Fruit fly (Drosophila melanogaster) whole organism, embryonic: ENCODE data around the gene CG33654.

Experiments
- Bteb2 ChIP-seq: fragments of 200-800 bp; sonication (Bioruptor generic); optimal IDR thresholded peaks from 2 replicates; lab custom pipeline; 2016; ENCODE audit warnings: missing biosample characterization, missing genetic modification characterization
- CG11723 ChIP-seq: fragments of 200-800 bp; sonication (Bioruptor generic); optimal IDR thresholded peaks from 2 replicates; lab custom pipeline; 2017; ENCODE audit warnings: missing biosample characterization, mild to moderate bottlenecking, missing genetic modification characterization
- CG12942 ChIP-seq: fragments of 200-800 bp; sonication (Bioruptor generic); optimal IDR thresholded peaks from 3 replicates; lab custom pipeline; 2016; ENCODE audit warnings: missing biosample characterization, missing genetic modification characterization
- CG15479 ChIP-seq: fragments of 200-800 bp; sonication (Bioruptor generic); optimal IDR thresholded peaks from 3 replicates; lab custom pipeline; 2019; ENCODE audit warnings: missing biosample characterization, mild to moderate bottlenecking, missing genetic modification characterization, moderate library complexity
- CG15601 ChIP-seq: fragments of 200-800 bp; sonication (Bioruptor generic); optimal IDR thresholded peaks from 3 replicates; lab custom pipeline; 2019; ENCODE audit warnings: missing biosample characterization, mild to moderate bottlenecking, missing genetic modification characterization, moderate library complexity
- CG16779 ChIP-seq: fragments of 200-800 bp; sonication (Bioruptor generic); IDR thresholded peaks from 2 replicates; pipeline ENCODE4 v1.3.6; 2022; ENCODE audit warnings: missing biosample characterization, missing genetic modification characterization
- CG17328 ChIP-seq: fragments of 200-800 bp; sonication (Bioruptor generic); IDR thresholded peaks from 2 replicates; pipeline ENCODE4 v1.3.6; 2022; ENCODE audit warnings: missing biosample characterization, missing genetic modification characterization
- CG1792 ChIP-seq: fragments of 200-800 bp; sonication (Bioruptor generic); optimal IDR thresholded peaks from 2 replicates; lab custom pipeline; 2016; ENCODE audit warnings: missing biosample characterization, missing genetic modification characterization
- CG18619 ChIP-seq: fragments of 200-800 bp; sonication (Bioruptor generic); optimal IDR thresholded peaks from 3 replicates; lab custom pipeline; 2017; ENCODE audit warnings: missing biosample characterization, mild to moderate bottlenecking, missing genetic modification characterization
- CG2129 ChIP-seq: fragments of 200-800 bp; sonication (Bioruptor generic); IDR thresholded peaks from 2 replicates; pipeline ENCODE4 v1.3.6; 2022; ENCODE audit warnings: missing biosample characterization, missing genetic modification characterization; ENCODE audit not compliant: partially characterized antibody
- CG2678 ChIP-seq: fragments of 200-800 bp; sonication (Bioruptor generic); optimal IDR thresholded peaks from 3 replicates; lab custom pipeline; 2019; ENCODE audit warnings: missing biosample characterization, mild to moderate bottlenecking, missing genetic modification characterization, moderate library complexity
- CG30020 ChIP-seq: fragments of 200-800 bp; optimal IDR thresholded peaks from 2 replicates; lab custom pipeline; 2019; ENCODE audit warnings: missing biosample characterization, mild to moderate bottlenecking, missing genetic modification characterization, moderate library complexity
- CG3407 ChIP-seq: fragments of 200-800 bp; sonication (Bioruptor generic); optimal IDR thresholded peaks from 2 replicates; lab custom pipeline; 2018; ENCODE audit warnings: missing biosample characterization, mild to moderate bottlenecking, missing genetic modification characterization
- CG3995 ChIP-seq: fragments of 200-800 bp; sonication (Bioruptor generic); optimal IDR thresholded peaks from 3 replicates; lab custom pipeline; 2016; ENCODE audit warnings: missing biosample characterization, missing genetic modification characterization
- CG42726 ChIP-seq: fragments of 200-800 bp; sonication (Bioruptor generic); IDR thresholded peaks from 2 replicates; pipeline ENCODE4 v1.3.6; 2022; ENCODE audit warnings: missing biosample characterization, missing genetic modification characterization; ENCODE audit not compliant: partially characterized antibody
- CG4360 ChIP-seq: fragments of 200-800 bp; sonication (Bioruptor generic); IDR thresholded peaks from 2 replicates; pipeline ENCODE4 v1.3.6; 2022; ENCODE audit warnings: missing biosample characterization, missing genetic modification characterization
- CG43689 ChIP-seq: fragments of 200-800 bp; sonication (Bioruptor generic); IDR thresholded peaks from 2 replicates; pipeline ENCODE4 v1.3.6; 2022; ENCODE audit warnings: missing biosample characterization, missing genetic modification characterization
- CG5245 ChIP-seq: fragments of 200-800 bp; sonication (Bioruptor generic); optimal IDR thresholded peaks from 3 replicates; lab custom pipeline; 2016; ENCODE audit warnings: missing biosample characterization, missing genetic modification characterization
- CG8359 ChIP-seq: fragments of 200-800 bp; sonication (Bioruptor generic); optimal IDR thresholded peaks from 2 replicates; lab custom pipeline; 2017; ENCODE audit warnings: missing biosample characterization, mild to moderate bottlenecking, missing genetic modification characterization, borderline replicate concordance
- CG8765 ChIP-seq: fragments of 200-800 bp; sonication (Bioruptor generic); IDR thresholded peaks from 2 replicates; pipeline ENCODE4 v1.3.6; 2022; ENCODE audit warnings: missing biosample characterization, missing genetic modification characterization
- CG8924 ChIP-seq: fragments of 200-800 bp; optimal IDR thresholded peaks from 3 replicates; lab custom pipeline; 2019; ENCODE audit warnings: missing biosample characterization, mild to moderate bottlenecking, missing genetic modification characterization, moderate library complexity
- CG9437 ChIP-seq: fragments of 200-800 bp; sonication (Bioruptor generic); optimal IDR thresholded peaks from 2 replicates; lab custom pipeline; 2018; ENCODE audit warnings: missing biosample characterization, mild to moderate bottlenecking, missing genetic modification characterization
- Dad ChIP-seq: fragments of 200-800 bp; sonication (Bioruptor generic); optimal IDR thresholded peaks from 3 replicates; lab custom pipeline; 2016; ENCODE audit warnings: missing biosample characterization, missing genetic modification characterization
- Dfd ChIP-seq, 2 experiments: fragments of >200 bp; optimal IDR thresholded peaks; 2 replicates each; lab custom pipeline; 2017; ENCODE audit warnings: missing biosample characterization in 2 of 2, missing genetic modification characterization in 2 of 2
- Dip2 ChIP-seq: fragments of 200-800 bp; sonication (Bioruptor generic); IDR thresholded peaks from 2 replicates; pipeline ENCODE4 v1.3.6; 2022; ENCODE audit warnings: missing biosample characterization, missing genetic modification characterization
- E2f2 ChIP-seq: fragments of 200-800 bp; sonication (Bioruptor generic); IDR thresholded peaks from 2 replicates; pipeline ENCODE4 v1.3.6; 2022; ENCODE audit warnings: missing biosample characterization, missing genetic modification characterization
- GATAe ChIP-seq: fragments of 200-800 bp; sonication (Bioruptor generic); conservative IDR thresholded peaks from 2 replicates; pipeline ENCODE4 v1.3.6; 2022; ENCODE audit warnings: missing biosample characterization, missing genetic modification characterization
- HmgD ChIP-seq: fragments of 200-800 bp; sonication (Bioruptor generic); optimal IDR thresholded peaks from 3 replicates; lab custom pipeline; 2016; ENCODE audit warnings: missing biosample characterization, missing genetic modification characterization
- Hmx ChIP-seq: fragments of 200-800 bp; sonication (Bioruptor generic); optimal IDR thresholded peaks from 2 replicates; lab custom pipeline; 2016; ENCODE audit warnings: missing biosample characterization, missing genetic modification characterization
- Hsf ChIP-seq: fragments of 200-800 bp; sonication (Bioruptor generic); optimal IDR thresholded peaks from 3 replicates; lab custom pipeline; 2016; ENCODE audit warnings: missing biosample characterization, missing genetic modification characterization
- Myb ChIP-seq: fragments of 200-800 bp; sonication (Bioruptor generic); optimal IDR thresholded peaks from 2 replicates; lab custom pipeline; 2016; ENCODE audit warnings: missing biosample characterization, missing genetic modification characterization
- NFAT ChIP-seq: fragments of 200-800 bp; sonication (Bioruptor generic); IDR thresholded peaks from 2 replicates; pipeline ENCODE4 v1.3.6; 2022; ENCODE audit warnings: missing biosample characterization, missing genetic modification characterization
- Nf-YA ChIP-seq: fragments of 200-800 bp; sonication (Bioruptor generic); IDR thresholded peaks from 2 replicates; pipeline ENCODE4 v1.3.6; 2022; ENCODE audit warnings: missing biosample characterization, missing genetic modification characterization
- Ravus ChIP-seq: fragments of 200-800 bp; sonication (Bioruptor generic); IDR thresholded peaks from 2 replicates; pipeline ENCODE4 v1.3.6; 2022; ENCODE audit warnings: missing biosample characterization, missing genetic modification characterization
- Tbp ChIP-seq: fragments of >200 bp; optimal IDR thresholded peaks from 2 replicates; lab custom pipeline; 2018; ENCODE audit warnings: missing biosample characterization, missing genetic modification characterization
- cg ChIP-seq: fragments of 200-800 bp; sonication (Bioruptor generic); optimal IDR thresholded peaks from 3 replicates; lab custom pipeline; 2019; ENCODE audit warnings: missing biosample characterization, mild to moderate bottlenecking, missing genetic modification characterization, moderate library complexity
- chif ChIP-seq, 2 experiments: fragments of 200-800 bp; sonication (Bioruptor generic); optimal IDR thresholded peaks; 3 replicates each; lab custom pipeline; 2016; ENCODE audit warnings: missing biosample characterization in 2 of 2, missing genetic modification characterization in 2 of 2
- gem ChIP-seq: fragments of 200-800 bp; sonication (Bioruptor generic); optimal IDR thresholded peaks from 2 replicates; lab custom pipeline; 2019; ENCODE audit warnings: missing biosample characterization, mild to moderate bottlenecking, missing genetic modification characterization, moderate library complexity
- hbn ChIP-seq: fragments of 200-800 bp; sonication (Bioruptor generic); IDR thresholded peaks from 2 replicates; pipeline ENCODE4 v1.3.6; 2022; ENCODE audit warnings: missing biosample characterization, missing genetic modification characterization; ENCODE audit not compliant: partially characterized antibody
- ken ChIP-seq: fragments of 200-800 bp; sonication (Bioruptor generic); IDR thresholded peaks from 3 replicates; pipeline ENCODE4 v1.3.6; 2022; ENCODE audit warnings: missing biosample characterization, missing genetic modification characterization
- klu ChIP-seq: fragments of 200-800 bp; sonication (Bioruptor generic); IDR thresholded peaks from 2 replicates; pipeline ENCODE4 v1.3.6; 2022; ENCODE audit warnings: missing biosample characterization, missing genetic modification characterization
- lbe ChIP-seq: fragments of 200-800 bp; sonication (Bioruptor generic); optimal IDR thresholded peaks from 2 replicates; lab custom pipeline; 2016; ENCODE audit warnings: missing biosample characterization, mild to moderate bottlenecking, missing genetic modification characterization
- maf-S ChIP-seq: fragments of 200-800 bp; sonication (Bioruptor generic); optimal IDR thresholded peaks from 2 replicates; lab custom pipeline; 2016; ENCODE audit warnings: missing biosample characterization, missing genetic modification characterization
- odd ChIP-seq: fragments of 200-800 bp; sonication (Bioruptor generic); optimal IDR thresholded peaks from 2 replicates; lab custom pipeline; 2017; ENCODE audit warnings: missing biosample characterization, mild to moderate bottlenecking, missing genetic modification characterization
- p53 ChIP-seq: fragments of 200-800 bp; sonication (Bioruptor generic); optimal IDR thresholded peaks from 2 replicates; lab custom pipeline; 2016; ENCODE audit warnings: missing biosample characterization, missing genetic modification characterization
- pho ChIP-seq: fragments of 200-800 bp; sonication (Bioruptor generic); optimal IDR thresholded peaks from 2 replicates; lab custom pipeline; 2016; ENCODE audit warnings: missing biosample characterization, missing genetic modification characterization
- sim ChIP-seq: fragments of 200-800 bp; sonication (Bioruptor generic); IDR thresholded peaks from 2 replicates; pipeline ENCODE4 v1.3.6; 2022; ENCODE audit warnings: missing biosample characterization, missing genetic modification characterization
- sima ChIP-seq: fragments of 200-800 bp; sonication (Bioruptor generic); optimal IDR thresholded peaks from 2 replicates; lab custom pipeline; 2016; ENCODE audit warnings: missing biosample characterization, missing genetic modification characterization
- sna ChIP-seq: fragments of 200-800 bp; sonication (Bioruptor generic); IDR thresholded peaks from 2 replicates; pipeline ENCODE4 v1.3.6; 2022; ENCODE audit warnings: missing biosample characterization, missing genetic modification characterization; ENCODE audit not compliant: partially characterized antibody
- tna ChIP-seq: fragments of 200-800 bp; sonication (Bioruptor generic); IDR thresholded peaks from 2 replicates; pipeline ENCODE4 v1.3.6; 2022; ENCODE audit warnings: missing biosample characterization, missing genetic modification characterization; ENCODE audit not compliant: partially characterized antibody
- trh ChIP-seq: fragments of 200-800 bp; sonication (Bioruptor generic); optimal IDR thresholded peaks from 2 replicates; lab custom pipeline; 2016; ENCODE audit warnings: missing biosample characterization, missing genetic modification characterization
- unpg ChIP-seq: fragments of 200-800 bp; sonication (Bioruptor generic); optimal IDR thresholded peaks from 3 replicates; lab custom pipeline; 2018; ENCODE audit warnings: missing biosample characterization, mild to moderate bottlenecking, missing genetic modification characterization, moderate library complexity
- vfl ChIP-seq: fragments of 200-800 bp; sonication (Bioruptor generic); optimal IDR thresholded peaks from 2 replicates; lab custom pipeline; 2016; ENCODE audit warnings: missing biosample characterization, missing genetic modification characterization

CG33654 gene

dm6 chr3R:9600558-9600959, 17.5 kb upstream of the CG33654 start (continued):
- TF ChIP-seq CG2678 (tag; lab: Kevin White, UChicago) (peak; percentile 86), HmgD (GFP tag; lab: Kevin White, UChicago) (no peak), CG9437 (peak; percentile 12), CG30020 (tag; lab: Kevin White, UChicago) (no peak), NFAT (GFP tag; lab: Robert Waterston, UW) (peak; percentile 40; the same call in 1 of the 2 replicates), CG17328 (GFP tag; lab: Robert Waterston, UW) (no peak), E2f2 (GFP tag; lab: Robert Waterston, UW) (no peak), CG42726 (no peak), sim (no peak), odd (GFP tag; lab: Kevin White, UChicago) (peak; percentile 9), gem (peak; percentile 57), Ravus (GFP tag; lab: Robert Waterston, UW) (no peak), lbe (GFP tag; lab: Kevin White, UChicago) (no peak), Myb (no peak), CG15479 (GFP tag; lab: Kevin White, UChicago) (no peak), unpg (peak; percentile 37), CG2129 (GFP tag; lab: Robert Waterston, UW) (no peak), CG8924 (tag; lab: Kevin White, UChicago) (peak; percentile 54), Hsf (GFP tag; lab: Kevin White, UChicago) (no peak), CG43689 (no peak), CG8765 (GFP tag; lab: Robert Waterston, UW) (no peak), Dad (GFP tag; lab: Kevin White, UChicago) (no peak), Hmx (GFP tag; lab: Kevin White, UChicago) (no peak), maf-S (GFP tag; lab: Kevin White, UChicago) (no peak), Dip2 (no peak), ken (no peak), CG15601 (peak; percentile 59), Tbp (GFP tag; lab: Kevin White, UChicago) (no peak), Dfd (GFP tag; optimal IDR thresholded peaks at IDR 0.05; lab: Kevin White, UChicago) (no peak), klu (no peak), CG18619 (peak; percentile 54), trh (GFP tag; lab: Kevin White, UChicago) (no peak), tna (GFP tag; lab: Robert Waterston, UW) (no peak), CG12942 (no peak), sima (no peak), pho (GFP tag; lab: Kevin White, UChicago) (peak; percentile 2), Bteb2 (GFP tag; lab: Kevin White, UChicago) (no peak), sna (no peak), hbn (GFP tag; lab: Robert Waterston, UW) (no peak), chif (GFP tag; optimal IDR thresholded peaks at IDR 0.05; lab: Kevin White, UChicago) (no peak), vfl (no peak), CG5245 (GFP tag; lab: Kevin White, UChicago) (peak; percentile 6), GATAe (GFP tag; lab: Robert Waterston, UW) (no peak), Nf-YA (GFP tag; lab: Robert Waterston, UW) (no peak), cg (GFP tag; lab: Kevin White, UChicago) (no peak), CG11723 (GFP tag; lab: Kevin White, UChicago) (peak; percentile 2), CG8359 (GFP tag; lab: Kevin White, UChicago) (peak; percentile 20), CG1792 (GFP tag; lab: Kevin White, UChicago) (no peak), CG3995 (no peak), p53 (GFP tag; lab: Kevin White, UChicago) (no peak), CG3407 (GFP tag; lab: Kevin White, UChicago) (peak; percentile 37), CG4360 (GFP tag; lab: Robert Waterston, UW) (no peak), CG16779 (GFP tag; lab: Robert Waterston, UW) (no peak)
